Worm (Caenorhabditis elegans): Measurements from ENCODE around the gene slc-5A12.

slc-5A12 gene

DNA sequence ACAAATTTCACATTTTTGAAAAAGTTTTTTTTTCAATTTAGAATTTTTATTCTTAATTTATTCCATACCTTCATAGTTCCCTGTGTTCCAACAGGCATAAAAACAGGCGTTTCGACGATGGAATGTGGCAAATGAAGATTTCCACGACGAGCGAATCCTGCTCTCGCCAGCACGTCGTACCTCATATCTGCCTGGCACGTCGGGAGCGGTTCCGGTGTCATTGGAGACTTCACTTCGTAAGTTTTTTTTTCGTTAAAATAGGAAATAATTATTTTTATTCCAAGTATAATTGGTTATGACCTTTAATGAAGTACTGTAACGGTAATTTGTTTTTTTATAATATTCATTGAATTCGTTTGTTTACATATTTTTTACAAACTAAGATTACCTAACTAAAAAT lies 22.4 kb downstream of the slc-5A12 start, which contains the start of gene tgt-1:
TSS of gene tgt-1 (minus strand) at position 232 of the 400 bp plus-strand sequence.
- TF ChIP-seq aly-2 (tag; optimal IDR thresholded peaks at IDR 0.05): no peak
- TF ChIP-seq unc-62 (GFP tag; optimal IDR thresholded peaks at IDR 0.05): no peak
- no peak for TF ChIP-seq ceh-9 (tag; optimal IDR thresholded peaks at IDR 0.05)
- TF ChIP-seq snpc-4 (tag; optimal IDR thresholded peaks at IDR 0.05): no peak
- no peak for TF ChIP-seq skn-1 (tag; optimal IDR thresholded peaks at IDR 0.05)
- no peak for TF ChIP-seq nhr-76 (tag; optimal IDR thresholded peaks at IDR 0.05)
- TF ChIP-seq nhr-11 (tag; optimal IDR thresholded peaks at IDR 0.05): no peak
- no peak for TF ChIP-seq ceh-16 (tag; optimal IDR thresholded peaks at IDR 0.05)
- no peak for TF ChIP-seq fkh-2 (tag; optimal IDR thresholded peaks at IDR 0.05)

DNA sequence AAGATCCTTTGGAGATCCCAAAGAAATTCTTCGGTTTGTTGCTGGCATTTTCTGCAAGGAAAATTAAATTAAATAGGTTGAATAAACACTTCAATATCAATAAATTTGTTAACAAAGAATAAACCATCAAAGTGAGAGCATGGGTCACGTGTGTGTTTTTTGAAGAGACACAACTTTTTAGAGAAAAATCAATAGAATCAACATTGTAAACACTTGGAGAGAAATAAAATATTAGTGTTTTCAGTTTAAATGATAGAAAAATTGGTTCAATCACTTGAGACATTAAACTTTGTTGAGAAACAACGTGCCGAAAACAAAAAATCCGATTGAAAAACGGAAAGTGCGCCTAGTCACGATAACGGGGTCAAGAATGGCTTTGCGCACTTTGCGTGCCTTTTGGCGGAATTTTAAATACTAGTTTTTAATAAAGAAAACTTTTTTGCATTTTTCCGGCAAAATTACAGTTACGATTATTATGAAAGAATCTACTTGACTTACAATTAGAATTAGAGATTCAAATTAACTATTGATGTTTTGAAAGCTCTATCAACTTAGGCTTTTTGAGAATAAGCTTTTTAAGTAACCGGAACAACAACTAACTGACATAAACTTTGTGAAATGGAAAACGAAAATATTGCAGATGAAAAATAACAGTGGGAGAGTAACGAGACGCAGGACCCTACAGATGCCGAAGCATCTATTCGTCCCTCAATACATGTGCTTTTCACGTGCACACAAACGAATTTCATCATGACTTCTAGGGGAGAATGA lies 24.5 kb downstream of the slc-5A12 start, which contains the start of gene ZK829.7:
TSS of gene ZK829.7 (minus strand) at position 51 of the 771 bp plus-strand sequence.
- TF ChIP-seq nhr-28 (tag; optimal IDR thresholded peaks at IDR 0.05): no peak
- peak; percentile 29 for TF ChIP-seq snpc-4 (tag; optimal IDR thresholded peaks at IDR 0.05)
- TF ChIP-seq elt-3 (tag; optimal IDR thresholded peaks at IDR 0.05): peak in 1 of 3 experiments; percentile 26
- TF ChIP-seq hmg-11 (tag; optimal IDR thresholded peaks at IDR 0.05): peak; percentile 60
- TF ChIP-seq unc-39 (tag; optimal IDR thresholded peaks at IDR 0.05): no peak
- TF ChIP-seq mml-1 (tag; optimal IDR thresholded peaks at IDR 0.05): peak; percentile 98
- no peak for TF ChIP-seq nhr-12 (tag; optimal IDR thresholded peaks at IDR 0.05)
- no peak for TF ChIP-seq zag-1 (tag; optimal IDR thresholded peaks at IDR 0.05)
- no peak for TF ChIP-seq fkh-2 (tag; optimal IDR thresholded peaks at IDR 0.05)
- no peak for TF ChIP-seq sea-2 (GFP tag; optimal IDR thresholded peaks at IDR 0.05)
- TF ChIP-seq ama-1 (optimal IDR thresholded peaks at IDR 0.05): no peak
- no peak for TF ChIP-seq aly-2 (tag; optimal IDR thresholded peaks at IDR 0.05)
- peak; percentile 90 for TF ChIP-seq nhr-23 (tag; optimal IDR thresholded peaks at IDR 0.05)
- TF ChIP-seq elt-2 (tag; optimal IDR thresholded peaks at IDR 0.05): peak; percentile 44
- TF ChIP-seq nfya-1 (tag; optimal IDR thresholded peaks at IDR 0.05; ENCODE audit: insufficient read depth): peak; percentile 39
- TF ChIP-seq ztf-4 (tag; optimal IDR thresholded peaks at IDR 0.05): no peak
- no peak for TF ChIP-seq ceh-9 (tag; optimal IDR thresholded peaks at IDR 0.05)
- TF ChIP-seq jun-1 (tag; optimal IDR thresholded peaks at IDR 0.05): peak; percentile 46
- TF ChIP-seq elt-1 (tag; optimal IDR thresholded peaks at IDR 0.05): no peak
- no peak for TF ChIP-seq egl-5 (tag; optimal IDR thresholded peaks at IDR 0.05)
- TF ChIP-seq daf-12 (tag; optimal IDR thresholded peaks at IDR 0.05): no peak
- no peak for TF ChIP-seq eor-1 (tag; optimal IDR thresholded peaks at IDR 0.05)
- TF ChIP-seq fos-1 (tag; optimal IDR thresholded peaks at IDR 0.05): no peak
- TF ChIP-seq nhr-237 (tag; optimal IDR thresholded peaks at IDR 0.05): peak; percentile 11
- TF ChIP-seq pqm-1 (tag; optimal IDR thresholded peaks at IDR 0.05): no peak
- no peak for TF ChIP-seq mdl-1 (tag; optimal IDR thresholded peaks at IDR 0.05)
- TF ChIP-seq skn-1 (tag; optimal IDR thresholded peaks at IDR 0.05): no peak
- no peak for TF ChIP-seq nhr-11 (tag; optimal IDR thresholded peaks at IDR 0.05)
- TF ChIP-seq nhr-43 (tag; optimal IDR thresholded peaks at IDR 0.05; ENCODE audit: poor library complexity, severe bottlenecking): peak; percentile 32
- TF ChIP-seq lin-39 (tag; optimal IDR thresholded peaks at IDR 0.05): no peak
- peak; percentile 88 for TF ChIP-seq pha-4 (tag; optimal IDR thresholded peaks at IDR 0.05)
- TF ChIP-seq ceh-82 (tag; optimal IDR thresholded peaks at IDR 0.05): peak; percentile 60
- TF ChIP-seq nhr-25 (tag; optimal IDR thresholded peaks at IDR 0.05): peak; percentile 16
- TF ChIP-seq unc-62 (GFP tag; optimal IDR thresholded peaks at IDR 0.05): no peak
- no peak for TF ChIP-seq nhr-77 (tag; optimal IDR thresholded peaks at IDR 0.05)
- TF ChIP-seq lsy-12 (tag; optimal IDR thresholded peaks at IDR 0.05): peak; percentile 59
- no peak for TF ChIP-seq fkh-10 (GFP tag; optimal IDR thresholded peaks at IDR 0.05)
- no peak for TF ChIP-seq ceh-16 (tag; optimal IDR thresholded peaks at IDR 0.05)
- no peak for TF ChIP-seq ztf-11 (tag; optimal IDR thresholded peaks at IDR 0.05)
- TF ChIP-seq ceh-28 (tag; optimal IDR thresholded peaks at IDR 0.05): peak; percentile 56
- TF ChIP-seq tbx-2 (tag; optimal IDR thresholded peaks at IDR 0.05): peak; percentile 52
- no peak for TF ChIP-seq egl-27 (tag; optimal IDR thresholded peaks at IDR 0.05)
- TF ChIP-seq ZK546.5 (tag; optimal IDR thresholded peaks at IDR 0.05): no peak
- no peak for TF ChIP-seq nhr-67 (tag; optimal IDR thresholded peaks at IDR 0.05)
- no peak for TF ChIP-seq nhr-76 (tag; optimal IDR thresholded peaks at IDR 0.05)
- TF ChIP-seq R02D3.7 (tag; optimal IDR thresholded peaks at IDR 0.05): peak; percentile 49
- TF ChIP-seq lin-15B (tag; optimal IDR thresholded peaks at IDR 0.05): peak; percentile 76

Data from whole organism, L3 larva.